Worm (Caenorhabditis elegans) whole organism, young adult: Measurements from ENCODE around the gene C06G4.6.

ENCODE experiments used
- B0035.1 ChIP-seq: sonication (generic microtip); optimal IDR thresholded peaks from 2 replicates; lab custom pipeline; 2016; ENCODE audit warnings: missing genetic modification characterization, mild to moderate bottlenecking, missing compliant biosample characterization, missing genotype, missing genetic modification reagents
- B0261.1 ChIP-seq: sonication (generic microtip); optimal IDR thresholded peaks from 2 replicates; lab custom pipeline; 2016; ENCODE audit warnings: mild to moderate bottlenecking, missing genetic modification characterization, moderate library complexity, missing compliant biosample characterization
- D2030.7 ChIP-seq: fragments of 200-800 bp; sonication (Bioruptor generic); IDR thresholded peaks from 2 replicates; pipeline ENCODE4 v1.3.6; 2022; ENCODE audit warnings: missing genetic modification reagents, missing genetic modification characterization, missing compliant biosample characterization
- F22D6.2 ChIP-seq: sonication (generic microtip); optimal IDR thresholded peaks from 2 replicates; lab custom pipeline; 2016; ENCODE audit warnings: mild to moderate bottlenecking, missing genetic modification characterization, missing compliant biosample characterization
- F33H1.4 ChIP-seq: fragments of 200-800 bp; sonication (Bioruptor generic); IDR thresholded peaks from 2 replicates; pipeline ENCODE4 v1.3.6; 2022; ENCODE audit warnings: missing genetic modification reagents, missing genetic modification characterization, missing compliant biosample characterization
- K11D2.4 ChIP-seq: fragments of 200-800 bp; sonication (Bioruptor generic); IDR thresholded peaks from 2 replicates; pipeline ENCODE4 v1.3.6; 2022; ENCODE audit warnings: missing genetic modification reagents, missing genetic modification characterization, missing compliant biosample characterization
- K12H6.12 ChIP-seq: fragments of 200-800 bp; sonication (Bioruptor generic); optimal IDR thresholded peaks from 2 replicates; lab custom pipeline; 2018; ENCODE audit warnings: mild to moderate bottlenecking, missing genetic modification characterization, missing compliant biosample characterization
- T26A5.8 ChIP-seq: sonication (generic microtip); optimal IDR thresholded peaks from 2 replicates; lab custom pipeline; 2016; ENCODE audit warnings: missing genetic modification characterization, missing compliant biosample characterization
- Y56A3A.18 ChIP-seq: fragments of 200-800 bp; sonication (Bioruptor generic); IDR thresholded peaks from 2 replicates; pipeline ENCODE4 v1.3.6; 2022; ENCODE audit warnings: missing genetic modification reagents, missing genetic modification characterization, missing compliant biosample characterization
- Y67H2A.10 ChIP-seq: fragments of 200-800 bp; sonication (Bioruptor generic); conservative IDR thresholded peaks from 2 replicates; pipeline ENCODE4 v1.3.6; 2022; ENCODE audit warnings: missing genetic modification reagents, missing genetic modification characterization, missing compliant biosample characterization
- Y95B8A.8 ChIP-seq: fragments of 200-800 bp; sonication (Bioruptor generic); IDR thresholded peaks from 2 replicates; pipeline ENCODE4 v1.3.6; 2022; ENCODE audit warnings: missing genetic modification reagents, missing genetic modification characterization, missing compliant biosample characterization
- ccch-3 ChIP-seq: fragments of 200-800 bp; sonication (Bioruptor generic); optimal IDR thresholded peaks from 2 replicates; lab custom pipeline; 2018; ENCODE audit warnings: mild to moderate bottlenecking, missing genetic modification characterization, missing compliant biosample characterization
- cebp-1 ChIP-seq, 2 experiments: fragments of 200-800 bp in 1 of 2; sonication (Bioruptor generic) in 1 of 2; sonication (generic microtip) in 1 of 2; IDR thresholded peaks in 1 of 2; optimal IDR thresholded peaks in 1 of 2; 2 replicates each; pipeline versions ENCODE4 v1.3.6 to Lab custom; 2017 to 2022; ENCODE audit warnings: missing compliant biosample characterization in 2 of 2, missing genetic modification characterization in 2 of 2, mild to moderate bottlenecking in 1 of 2, missing genetic modification reagents in 1 of 2, moderate library complexity in 1 of 2
- cebp-2 ChIP-seq: fragments of 200-800 bp; sonication (Bioruptor generic); IDR thresholded peaks from 2 replicates; pipeline ENCODE4 v1.3.6; 2022; ENCODE audit warnings: missing genetic modification characterization, missing compliant biosample characterization
- ceh-100 ChIP-seq: fragments of 200-800 bp; sonication (Bioruptor generic); IDR thresholded peaks from 2 replicates; pipeline ENCODE4 v1.3.6; 2022; ENCODE audit warnings: missing genetic modification reagents, missing genetic modification characterization, missing compliant biosample characterization
- dpff-1 ChIP-seq: sonication (generic microtip); optimal IDR thresholded peaks from 2 replicates; lab custom pipeline; 2017; ENCODE audit warnings: mild to moderate bottlenecking, missing genetic modification characterization, missing compliant biosample characterization
- dpl-1 ChIP-seq: fragments of 150-350 bp; optimal IDR thresholded peaks from 2 replicates; lab custom pipeline; 2014; ENCODE audit warnings: missing biosample characterization, missing genetic modification reagents, missing genetic modification characterization
- egrh-3 ChIP-seq: fragments of 200-800 bp; sonication (Bioruptor generic); IDR thresholded peaks from 2 replicates; pipeline ENCODE4 v1.3.6; 2022; ENCODE audit warnings: missing genetic modification reagents, missing genetic modification characterization, missing compliant biosample characterization
- gei-17 ChIP-seq: fragments of 200-800 bp; sonication (Bioruptor generic); optimal IDR thresholded peaks from 2 replicates; lab custom pipeline; 2018; ENCODE audit warnings: mild to moderate bottlenecking, missing genetic modification characterization, missing compliant biosample characterization
- him-1 ChIP-seq: sonication (generic microtip); optimal IDR thresholded peaks from 2 replicates; lab custom pipeline; 2016; ENCODE audit warnings: missing genotype, missing genetic modification reagents, missing genetic modification characterization, missing compliant biosample characterization
- hrde-1 ChIP-seq: sonication (generic microtip); optimal IDR thresholded peaks from 2 replicates; lab custom pipeline; 2016; ENCODE audit warnings: missing genetic modification characterization, mild to moderate bottlenecking, missing compliant biosample characterization, moderate library complexity, missing genotype, missing genetic modification reagents, borderline replicate concordance
- lin-26 ChIP-seq: fragments of 200-800 bp; sonication (Bioruptor generic); IDR thresholded peaks from 2 replicates; pipeline ENCODE4 v1.3.6; 2022; ENCODE audit warnings: missing genetic modification reagents, missing genetic modification characterization, missing compliant biosample characterization
- lin-35 ChIP-seq, 3 experiments: fragments of 150-350 bp in 2 of 3; sonication (generic microtip) in 1 of 3; optimal IDR thresholded peaks; 2 replicates each; lab custom pipeline; 2014 to 2018; ENCODE audit warnings: missing biosample characterization in 3 of 3, missing genetic modification characterization in 3 of 3, missing genetic modification reagents in 3 of 3
- lin-54 ChIP-seq: fragments of 200-800 bp; sonication (Bioruptor generic); optimal IDR thresholded peaks from 2 replicates; lab custom pipeline; 2018; ENCODE audit warnings: mild to moderate bottlenecking, missing genetic modification characterization, missing compliant biosample characterization
- lsl-1 ChIP-seq: fragments of 200-800 bp; sonication (Bioruptor generic); optimal IDR thresholded peaks from 2 replicates; lab custom pipeline; 2018; ENCODE audit warnings: mild to moderate bottlenecking, missing genetic modification characterization, moderate library complexity, missing compliant biosample characterization
- madf-3 ChIP-seq: fragments of 200-800 bp; sonication (Bioruptor generic); IDR thresholded peaks from 2 replicates; pipeline ENCODE4 v1.3.6; 2022; ENCODE audit warnings: missing genetic modification reagents, missing genetic modification characterization, missing compliant biosample characterization
- madf-6 ChIP-seq: fragments of 200-800 bp; sonication (Bioruptor generic); IDR thresholded peaks from 2 replicates; pipeline ENCODE4 v1.3.6; 2022; ENCODE audit warnings: missing genetic modification reagents, missing genetic modification characterization, missing compliant biosample characterization
- madf-8 ChIP-seq: fragments of 200-800 bp; sonication (Bioruptor generic); conservative IDR thresholded peaks from 2 replicates; pipeline ENCODE4 v1.3.6; 2022; ENCODE audit warnings: missing genetic modification reagents, missing genetic modification characterization, missing compliant biosample characterization
- mes-4 ChIP-seq: sonication (generic microtip); optimal IDR thresholded peaks from 2 replicates; lab custom pipeline; 2016; ENCODE audit warnings: missing genotype, missing genetic modification characterization, missing compliant biosample characterization
- mxl-1 ChIP-seq: sonication (generic microtip); optimal IDR thresholded peaks from 2 replicates; lab custom pipeline; 2016; ENCODE audit warnings: missing genetic modification characterization, missing compliant biosample characterization
- nfya-1 ChIP-seq: sonication (generic microtip); optimal IDR thresholded peaks from 2 replicates; lab custom pipeline; 2017; ENCODE audit warnings: antibody characterized with exemption, missing compliant biosample characterization, missing genetic modification characterization, borderline replicate concordance; ENCODE audit not compliant: insufficient read depth
- nfya-2 ChIP-seq: fragments of 200-800 bp; sonication (Bioruptor generic); IDR thresholded peaks from 2 replicates; pipeline ENCODE4 v1.3.6; 2022; ENCODE audit warnings: missing genetic modification reagents, missing genetic modification characterization, missing compliant biosample characterization
- nfyb-1 ChIP-seq: fragments of 200-800 bp; sonication (Bioruptor generic); IDR thresholded peaks from 2 replicates; pipeline ENCODE4 v1.3.6; 2022; ENCODE audit warnings: missing genetic modification reagents, missing genetic modification characterization, missing compliant biosample characterization
- nhr-120 ChIP-seq: fragments of 200-800 bp; sonication (Bioruptor generic); IDR thresholded peaks from 2 replicates; pipeline ENCODE4 v1.3.6; 2022; ENCODE audit warnings: missing genetic modification characterization, missing compliant biosample characterization
- nhr-179 ChIP-seq: sonication (generic microtip); optimal IDR thresholded peaks from 2 replicates; lab custom pipeline; 2016; ENCODE audit warnings: mild to moderate bottlenecking, missing genetic modification characterization, missing compliant biosample characterization
- nhr-80 ChIP-seq: sonication (generic microtip); optimal IDR thresholded peaks from 2 replicates; lab custom pipeline; 2016; ENCODE audit warnings: missing genetic modification characterization, missing compliant biosample characterization
- repo-1 ChIP-seq: sonication (generic microtip); optimal IDR thresholded peaks from 2 replicates; lab custom pipeline; 2017; ENCODE audit warnings: mild to moderate bottlenecking, missing genetic modification characterization, missing compliant biosample characterization
- rpc-1 ChIP-seq, 2 experiments: fragments of 150-350 bp in 1 of 2; sonication (generic microtip) in 1 of 2; optimal IDR thresholded peaks; 2 replicates each; lab custom pipeline; 2014 to 2018; ENCODE audit warnings: missing biosample characterization in 1 of 2, missing genetic modification characterization in 1 of 2, missing genetic modification reagents in 1 of 2, missing genotype in 1 of 2
- sdz-38 ChIP-seq: sonication (generic microtip); optimal IDR thresholded peaks from 2 replicates; lab custom pipeline; 2016; ENCODE audit warnings: missing genotype, missing genetic modification characterization, missing compliant biosample characterization
- sea-2 ChIP-seq: fragments of 200-800 bp; sonication (Bioruptor generic); IDR thresholded peaks from 2 replicates; pipeline ENCODE4 v1.3.6; 2022; ENCODE audit warnings: missing genetic modification characterization, missing compliant biosample characterization
- snpc-4 ChIP-seq, 5 experiments: fragments of 150-350 bp in 1 of 5; sonication (generic microtip) in 4 of 5; optimal IDR thresholded peaks; 2 replicates each; lab custom pipeline; 2014 to 2018; ENCODE audit warnings: missing genetic modification characterization in 5 of 5, missing biosample characterization in 3 of 5, antibody characterized with exemption in 2 of 5, mild to moderate bottlenecking in 2 of 5, missing compliant biosample characterization in 2 of 5, missing genotype in 2 of 5, moderate library complexity in 2 of 5, missing genetic modification reagents in 1 of 5
- tbp1 ChIP-seq: fragments of 200-800 bp; sonication (Bioruptor generic); optimal IDR thresholded peaks from 2 replicates; lab custom pipeline; 2018; ENCODE audit warnings: mild to moderate bottlenecking, missing genetic modification characterization, missing compliant biosample characterization
- unc-130 ChIP-seq: sonication (generic microtip); optimal IDR thresholded peaks from 2 replicates; lab custom pipeline; 2016; ENCODE audit warnings: missing genetic modification reagents, missing genetic modification characterization, missing compliant biosample characterization
- xnd-1 ChIP-seq: sonication (generic microtip); optimal IDR thresholded peaks from 2 replicates; lab custom pipeline; 2016; ENCODE audit warnings: missing genotype, missing genetic modification reagents, missing genetic modification characterization, missing compliant biosample characterization
- ztf-18 ChIP-seq: sonication (generic microtip); optimal IDR thresholded peaks from 2 replicates; lab custom pipeline; 2016; ENCODE audit warnings: missing genotype, mild to moderate bottlenecking, missing genetic modification characterization, missing compliant biosample characterization

Gene C06G4.6

ce11 chrIII:7977224-7977623 is 27.0 kb upstream of the C06G4.6 start (continued):
- no peak for TF ChIP-seq mes-4 (tag; lab: Kevin White, UChicago)
- no peak for TF ChIP-seq snpc-4 (GFP tag; optimal IDR thresholded peaks at IDR 0.05; lab: Kevin White, UChicago)
- peak in 1 of 4 experiments; percentile 22 for TF ChIP-seq snpc-4 (tag; optimal IDR thresholded peaks at IDR 0.05; lab: Kevin White, UChicago)

ce11 chrIII:7977777-7978176 is 26.4 kb upstream of the C06G4.6 start, which contains the start of gene C06G4.4:
Gene C06G4.4, minus strand, starts transcription at chrIII:7977812.
- TF ChIP-seq madf-8 (peak; percentile 77), lsl-1 (GFP tag; lab: Kevin White, UChicago) (peak; percentile 70), gei-17 (GFP tag; lab: Kevin White, UChicago) (no peak), F33H1.4 (peak; percentile 45; the same call in 1 of the 2 replicates), egrh-3 (GFP tag; lab: Robert Waterston, UW) (no peak), dpl-1 (GFP tag; lab: Kevin White, UChicago) (peak; percentile 2), madf-6 (peak; percentile 81), madf-3 (GFP tag; lab: Robert Waterston, UW) (no peak), lin-35 (GFP tag; optimal IDR thresholded peaks at IDR 0.05; lab: Kevin White, UChicago) (peak in 1 of 3 experiments; percentile 10), repo-1 (no peak), lin-26 (GFP tag; lab: Robert Waterston, UW) (no peak), dpff-1 (tag; lab: Kevin White, UChicago) (no peak), nhr-80 (tag; lab: Kevin White, UChicago) (no peak), xnd-1 (peak; percentile 29), K11D2.4 (no peak)
- TF ChIP-seq, all 124 proteins: peak for 7

- TF ChIP-seq unc-130 (GFP tag; lab: Kevin White, UChicago) (no peak), F22D6.2 (tag; lab: Kevin White, UChicago) (no peak), Y95B8A.8 (GFP tag; lab: Robert Waterston, UW) (no peak), Y56A3A.18 (GFP tag; lab: Robert Waterston, UW) (no peak), lsl-1 (GFP tag; lab: Kevin White, UChicago) (peak; percentile 7), nhr-179 (tag; lab: Kevin White, UChicago) (no peak), F33H1.4 (no peak), nfyb-1 (GFP tag; lab: Robert Waterston, UW) (no peak), xnd-1 (no peak), sea-2 (no peak), nfya-1 (tag; lab: Kevin White, UChicago) (no peak), rpc-1 (optimal IDR thresholded peaks at IDR 0.05; lab: Kevin White, UChicago) (peak; percentile 60), rpc-1 (tag; optimal IDR thresholded peaks at IDR 0.05; lab: Kevin White, UChicago) (peak; percentile 68), mxl-1 (tag; lab: Kevin White, UChicago) (no peak), hrde-1 (no peak), Y67H2A.10 (GFP tag; lab: Robert Waterston, UW) (no peak), B0261.1 (tag; lab: Kevin White, UChicago) (peak; percentile 64), B0035.1 (tag; lab: Kevin White, UChicago) (no peak), K12H6.12 (no peak), ztf-18 (peak; percentile 35), sdz-38 (tag; lab: Kevin White, UChicago) (no peak), D2030.7 (peak; percentile 17; the same call in 1 of the 2 replicates), nhr-80 (tag; lab: Kevin White, UChicago) (peak; percentile 10), tbp1 (GFP tag; lab: Kevin White, UChicago) (peak; percentile 86), cebp-1 (GFP tag; IDR thresholded peaks at IDR 0.05; lab: Robert Waterston, UW) (no peak), cebp-1 (tag; optimal IDR thresholded peaks at IDR 0.05; lab: Kevin White, UChicago) (peak; percentile 9), T26A5.8 (tag; lab: Kevin White, UChicago) (no peak), cebp-2 (GFP tag; lab: Robert Waterston, UW) (no peak), nfya-2 (no peak), ceh-100 (GFP tag; lab: Robert Waterston, UW) (no peak), ccch-3 (GFP tag; lab: Kevin White, UChicago) (no peak), lin-54 (GFP tag; lab: Kevin White, UChicago) (peak; percentile 26), him-1 (tag; lab: Kevin White, UChicago) (no peak), nhr-120 (GFP tag; lab: Robert Waterston, UW) (no peak)
These were observed 25.9 kb upstream of the C06G4.6 start for ce11 chrIII:7978289-7978688.
